Fruit fly (Drosophila melanogaster): ENCODE results near the gene LIMK1.

Gene LIMK1

DNA sequence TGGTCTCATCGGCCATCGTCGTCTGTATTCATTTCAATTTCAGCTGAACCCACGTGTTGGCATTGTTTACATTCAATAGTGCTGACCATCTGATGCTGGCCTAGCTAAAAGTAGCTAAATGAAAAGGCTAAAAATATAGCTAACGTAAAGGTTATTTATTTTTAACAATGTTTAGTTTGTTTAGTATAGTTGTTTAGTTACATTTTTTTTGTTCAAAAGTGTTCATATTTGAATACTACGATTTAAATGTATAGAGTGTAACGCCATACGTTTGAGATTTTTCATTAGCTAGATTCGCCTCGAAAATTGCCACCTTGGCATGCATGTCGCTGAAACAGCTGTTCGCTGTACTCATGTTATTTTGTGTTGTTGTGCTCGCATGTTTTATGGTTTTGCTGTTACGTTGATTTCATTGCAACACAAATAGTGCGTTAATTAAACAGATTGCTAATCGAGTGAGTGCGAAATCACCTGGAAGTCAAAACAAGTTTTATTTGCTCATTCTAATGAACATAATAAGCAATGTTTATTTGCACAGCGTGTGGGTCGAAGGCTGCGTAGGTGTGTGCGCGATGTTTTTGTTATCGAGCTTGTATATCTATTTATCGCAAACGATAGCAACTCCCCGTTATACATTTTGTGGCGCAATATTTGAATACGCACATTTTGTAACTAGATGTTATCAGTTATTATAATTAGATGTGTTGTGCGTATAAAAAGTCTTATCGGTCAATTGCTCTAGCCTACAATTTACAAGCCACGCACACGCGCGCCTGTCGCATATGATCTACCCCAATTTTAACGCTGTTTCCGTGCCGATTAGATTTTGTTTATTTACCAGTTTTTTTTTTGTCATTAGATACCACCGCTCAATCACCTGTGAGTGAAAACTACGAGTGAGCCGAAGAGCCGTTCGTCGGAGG, 19.8 kb upstream of the LIMK1 start, which contains the start of the genes CG1463 and Fpgs1:
Gene CG1463, minus strand, starts transcription at position 132 of the 923 bp plus-strand sequence.
Gene Fpgs1, plus strand, starts transcription at position 332 of the 923 bp plus-strand sequence.
- TF ChIP-seq ey (GFP tag; optimal IDR thresholded peaks at IDR 0.05) (peak; percentile 14), Abd-B (GFP tag; optimal IDR thresholded peaks at IDR 0.05) (no peak), Jra (GFP tag; optimal IDR thresholded peaks at IDR 0.05) (peak; percentile 55), Vsx2 (GFP tag; optimal IDR thresholded peaks at IDR 0.05; ENCODE audit: partially characterized antibody) (no peak), psq (GFP tag; optimal IDR thresholded peaks at IDR 0.05) (peak; percentile 30), Myc (optimal IDR thresholded peaks at IDR 0.05) (peak; percentile 99), CG9705 (GFP tag; optimal IDR thresholded peaks at IDR 0.05) (peak; percentile 31)

DNA sequence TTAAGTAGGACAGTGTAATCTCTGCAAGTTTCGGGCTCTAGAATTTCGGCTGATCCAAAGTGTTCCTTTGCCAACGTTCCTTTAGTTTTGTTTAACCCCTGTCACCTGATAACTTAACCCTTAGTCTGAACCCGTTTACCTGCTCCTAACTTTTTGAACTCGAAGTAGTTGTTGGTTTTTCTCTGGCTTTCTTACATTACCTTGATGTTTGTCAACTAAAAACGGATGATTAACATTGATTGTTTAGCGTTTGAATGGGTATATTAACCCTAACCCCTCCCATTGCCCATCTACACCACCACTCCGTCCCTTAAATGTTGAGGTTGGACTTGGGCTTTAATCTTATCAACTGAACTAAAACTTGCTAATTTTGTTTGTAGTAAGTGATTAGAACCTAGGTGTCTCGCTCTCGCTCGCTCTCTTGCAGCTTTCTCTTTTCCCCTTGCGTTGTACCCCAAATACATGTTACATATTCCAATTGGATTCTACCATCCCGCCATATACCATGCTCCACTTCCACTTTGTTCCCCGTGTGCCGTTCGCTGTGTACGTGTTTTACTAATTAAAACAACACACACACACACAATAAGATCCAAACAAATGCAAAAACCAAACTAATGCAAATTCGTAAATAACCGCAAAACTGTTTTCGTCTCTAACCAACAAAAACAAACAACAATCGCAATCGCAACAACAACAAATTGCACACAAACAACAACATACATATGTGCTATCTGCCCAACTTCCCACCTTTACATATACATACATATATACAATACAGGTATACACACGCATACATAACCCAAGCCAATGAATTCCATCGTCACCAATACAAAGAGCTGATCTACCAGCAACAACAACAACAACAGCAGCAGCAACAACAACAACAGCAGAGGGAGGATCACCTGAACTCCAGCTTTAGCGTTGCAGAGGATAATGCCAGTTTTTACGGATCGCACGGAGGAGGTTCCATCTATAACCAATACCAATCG, 9.1 kb upstream of the LIMK1 start:
- TF ChIP-seq fru (GFP tag; optimal IDR thresholded peaks at IDR 0.05) = no peak
- no peak for TF ChIP-seq Mio (GFP tag; optimal IDR thresholded peaks at IDR 0.05)
- no peak for TF ChIP-seq CG32264 (GFP tag; optimal IDR thresholded peaks at IDR 0.05)
- TF ChIP-seq lola (GFP tag; optimal IDR thresholded peaks at IDR 0.05) = no peak
- no peak for TF ChIP-seq h (GFP tag; optimal IDR thresholded peaks at IDR 0.05)
- TF ChIP-seq dl (GFP tag; optimal IDR thresholded peaks at IDR 0.05; ENCODE audit: insufficient read depth in 1 of 2, partially characterized antibody in 2 of 2) = no peak
- no peak for TF ChIP-seq ey (GFP tag; optimal IDR thresholded peaks at IDR 0.05)
- no peak for TF ChIP-seq Dfd (GFP tag; optimal IDR thresholded peaks at IDR 0.05)
- no peak for TF ChIP-seq brk (GFP tag; optimal IDR thresholded peaks at IDR 0.05)
- no peak for TF ChIP-seq Rel (GFP tag; optimal IDR thresholded peaks at IDR 0.05)
- TF ChIP-seq Rel (tag; optimal IDR thresholded peaks at IDR 0.05) = no peak

DNA sequence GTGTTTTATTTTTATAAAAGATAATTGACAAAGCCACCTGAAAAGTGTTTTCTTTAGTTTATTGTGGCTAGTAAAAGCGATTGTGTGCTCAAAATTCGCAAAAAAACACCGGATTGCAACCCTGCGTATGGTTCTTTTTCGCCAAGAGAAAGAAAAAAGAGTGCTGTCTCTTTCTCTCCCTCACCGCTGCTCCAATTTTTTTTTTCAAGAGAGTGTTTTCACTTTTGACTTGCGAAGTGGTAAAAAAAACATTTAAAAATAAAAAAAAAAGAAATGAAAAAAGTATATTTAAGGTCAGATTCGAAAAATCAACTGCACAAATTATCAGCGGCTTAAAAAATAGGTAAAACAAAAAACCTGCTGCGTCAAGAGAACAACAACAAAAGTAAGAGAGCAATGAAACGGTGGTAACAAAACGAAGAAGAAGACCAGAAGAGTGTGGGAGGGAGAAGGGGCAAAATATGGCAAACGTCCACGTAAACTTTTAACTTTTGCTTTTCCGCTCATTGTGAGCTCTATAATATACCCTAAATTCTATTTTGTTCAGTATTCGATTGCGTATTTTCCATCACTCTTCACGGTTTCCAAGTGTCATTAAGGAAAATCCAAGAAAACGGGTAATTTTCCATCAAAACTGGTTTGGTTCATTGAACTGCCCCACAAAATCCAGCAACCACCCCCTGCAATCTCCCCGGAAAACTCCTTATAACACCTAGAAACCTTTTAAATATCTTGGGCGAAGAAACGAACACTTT, 4.5 kb upstream of the LIMK1 start:
- TF ChIP-seq psq (GFP tag; optimal IDR thresholded peaks at IDR 0.05) (peak; percentile 14), foxo (GFP tag; optimal IDR thresholded peaks at IDR 0.05) (no peak), h (GFP tag; optimal IDR thresholded peaks at IDR 0.05) (peak; percentile 12), CG32264 (GFP tag; optimal IDR thresholded peaks at IDR 0.05) (peak; percentile 46), Vsx2 (GFP tag; optimal IDR thresholded peaks at IDR 0.05; ENCODE audit: partially characterized antibody) (peak; percentile 72), HLH106 (tag; optimal IDR thresholded peaks at IDR 0.05) (peak; percentile 4), Rel (GFP tag; optimal IDR thresholded peaks at IDR 0.05) (peak; percentile 4), Rel (tag; optimal IDR thresholded peaks at IDR 0.05) (peak; percentile 63), Dfd (GFP tag; optimal IDR thresholded peaks at IDR 0.05) (no peak), rgr (GFP tag; optimal IDR thresholded peaks at IDR 0.05) (peak; percentile 73), Mio (GFP tag; optimal IDR thresholded peaks at IDR 0.05) (no peak), Jra (GFP tag; optimal IDR thresholded peaks at IDR 0.05) (peak; percentile 36), br (GFP tag; optimal IDR thresholded peaks at IDR 0.05) (peak; percentile 31), CrebA (GFP tag; optimal IDR thresholded peaks at IDR 0.05; ENCODE audit: borderline replicate concordance) (no peak), N (GFP tag; optimal IDR thresholded peaks at IDR 0.05) (no peak), Sp1 (GFP tag; optimal IDR thresholded peaks at IDR 0.05) (peak; percentile 95)

DNA sequence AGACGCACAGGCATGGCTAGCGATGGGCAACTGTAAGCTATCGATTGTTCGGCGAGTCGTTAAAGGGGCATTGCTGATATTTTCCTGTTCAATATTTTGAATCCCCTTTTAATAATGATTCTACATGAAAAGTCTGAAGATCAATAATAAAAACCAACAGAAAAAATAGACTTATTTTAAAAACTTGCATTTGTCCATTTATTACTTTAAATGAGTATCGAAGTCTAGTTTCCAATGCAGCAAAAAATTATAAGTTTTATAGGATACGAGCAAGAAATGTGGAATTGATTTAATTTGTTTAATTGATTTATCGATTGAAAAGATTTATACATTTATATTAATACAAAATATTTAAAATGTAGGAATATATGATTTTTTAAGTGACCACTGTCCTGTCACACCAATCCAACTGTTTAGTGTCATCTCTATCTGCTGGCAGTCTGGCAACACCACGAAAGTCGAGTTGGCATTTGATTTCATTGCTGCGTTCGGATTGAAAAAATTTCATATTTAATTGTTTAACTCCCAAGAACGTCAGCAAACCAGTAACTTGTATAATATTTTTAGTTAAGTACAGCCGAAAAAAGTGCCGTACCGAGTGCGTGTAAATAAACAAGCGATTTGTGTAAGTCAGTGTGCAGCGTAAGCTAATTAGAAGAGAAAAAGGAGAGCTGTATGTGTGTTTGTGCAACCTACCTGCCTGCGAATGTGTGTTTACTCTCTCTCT, 3.8 kb upstream of the LIMK1 start, which contains the start of the genes CG1824 and Sec16:
Gene CG1824, minus strand, starts transcription at position 15 of the 727 bp plus-strand sequence.
Gene Sec16, plus strand, starts transcription at position 438 of the 727 bp plus-strand sequence.
- TF ChIP-seq HLH106 (tag; optimal IDR thresholded peaks at IDR 0.05) = peak; percentile 66
- peak; percentile 34 for TF ChIP-seq Hr83 (GFP tag; optimal IDR thresholded peaks at IDR 0.05; ENCODE audit: poor library complexity, severe bottlenecking)
- no peak for TF ChIP-seq dl (GFP tag; optimal IDR thresholded peaks at IDR 0.05; ENCODE audit: insufficient read depth in 1 of 2, partially characterized antibody in 2 of 2)
- peak; percentile 54 for TF ChIP-seq dmrt93B (GFP tag; optimal IDR thresholded peaks at IDR 0.05)
- TF ChIP-seq psq (GFP tag; optimal IDR thresholded peaks at IDR 0.05) = peak; percentile 37
- TF ChIP-seq br (GFP tag; optimal IDR thresholded peaks at IDR 0.05) = no peak
- peak; percentile 27 for TF ChIP-seq woc (GFP tag; optimal IDR thresholded peaks at IDR 0.05)
- TF ChIP-seq CrebA (GFP tag; optimal IDR thresholded peaks at IDR 0.05; ENCODE audit: borderline replicate concordance) = no peak
- peak; percentile 96 for TF ChIP-seq Vsx2 (GFP tag; optimal IDR thresholded peaks at IDR 0.05; ENCODE audit: partially characterized antibody)
- no peak for TF ChIP-seq tai (GFP tag; optimal IDR thresholded peaks at IDR 0.05)
- TF ChIP-seq CG9705 (GFP tag; optimal IDR thresholded peaks at IDR 0.05) = peak; percentile 30
- TF ChIP-seq foxo (GFP tag; optimal IDR thresholded peaks at IDR 0.05) = peak in 1 of 2 experiments; percentile 61
- TF ChIP-seq Hr78 (GFP tag; optimal IDR thresholded peaks at IDR 0.05) = no peak
- TF ChIP-seq Jra (GFP tag; optimal IDR thresholded peaks at IDR 0.05) = no peak
- peak; percentile 26 for TF ChIP-seq rgr (GFP tag; optimal IDR thresholded peaks at IDR 0.05)
- no peak for TF ChIP-seq CG32264 (GFP tag; optimal IDR thresholded peaks at IDR 0.05)
- no peak for TF ChIP-seq lola (GFP tag; optimal IDR thresholded peaks at IDR 0.05)
- peak; percentile 12 for TF ChIP-seq ey (GFP tag; optimal IDR thresholded peaks at IDR 0.05)
- TF ChIP-seq sv (GFP tag; optimal IDR thresholded peaks at IDR 0.05) = peak; percentile 19
- TF ChIP-seq GATAd (GFP tag; optimal IDR thresholded peaks at IDR 0.05) = no peak
- TF ChIP-seq Mio (GFP tag; optimal IDR thresholded peaks at IDR 0.05) = no peak
- no peak for TF ChIP-seq usp (GFP tag; optimal IDR thresholded peaks at IDR 0.05)
- TF ChIP-seq Sp1 (GFP tag; optimal IDR thresholded peaks at IDR 0.05) = peak; percentile 28
